Worm (Caenorhabditis elegans) whole organism, L1 larva: ENCODE measurements around the gene smap-1.

ENCODE experiments used
- C16A3.4 ChIP-seq: fragments of 150-350 bp; optimal IDR thresholded peaks from 2 replicates; lab custom pipeline; 2014; ENCODE audit warnings: missing biosample characterization, missing genetic modification characterization
- C34B4.2 ChIP-seq: sonication (generic microtip); optimal IDR thresholded peaks from 2 replicates; lab custom pipeline; 2017; ENCODE audit warnings: mild to moderate bottlenecking, missing genetic modification characterization, missing compliant biosample characterization
- aha-1 ChIP-seq: fragments of 150-350 bp; optimal IDR thresholded peaks from 2 replicates; lab custom pipeline; 2014; ENCODE audit warnings: missing biosample characterization, missing genetic modification characterization
- ama-1 ChIP-seq: fragments of 150-350 bp; optimal IDR thresholded peaks from 2 replicates; lab custom pipeline; 2014
- blmp-1 ChIP-seq: fragments of 150-350 bp; optimal IDR thresholded peaks from 2 replicates; lab custom pipeline; 2014; ENCODE audit warnings: missing biosample characterization, missing genetic modification characterization
- ceh-63 ChIP-seq: fragments of 200-800 bp; sonication (Bioruptor generic); optimal IDR thresholded peaks from 2 replicates; lab custom pipeline; 2018; ENCODE audit warnings: mild to moderate bottlenecking, missing genetic modification characterization, missing compliant biosample characterization
- ceh-82 ChIP-seq, 3 experiments: fragments of 150-350 bp in 1 of 3; sonication (generic microtip) in 2 of 3; optimal IDR thresholded peaks; 2 replicates each; lab custom pipeline; 2014 to 2017; ENCODE audit warnings: missing biosample characterization in 3 of 3, missing genetic modification characterization in 3 of 3
- efl-1 ChIP-seq, 4 experiments: fragments of 150-350 bp; optimal IDR thresholded peaks in 3 of 4; peaks in 1 of 4; 1 replicate in 1 of 4; 2 replicates in 3 of 4; lab custom pipeline; 2014; ENCODE audit warnings: missing biosample characterization in 2 of 4, missing genetic modification characterization in 2 of 4, missing genetic modification reagents in 2 of 4
- elt-2 ChIP-seq: sonication (generic microtip); optimal IDR thresholded peaks from 2 replicates; lab custom pipeline; 2016; ENCODE audit warnings: missing genetic modification characterization, mild to moderate bottlenecking, inconsistent platforms, missing compliant biosample characterization, missing genetic modification reagents
- elt-3 ChIP-seq, 6 experiments: fragments of 150-350 bp in 1 of 6; sonication (generic microtip); optimal IDR thresholded peaks; 2 replicates each; lab custom pipeline; 2017 to 2018; ENCODE audit warnings: missing biosample characterization in 6 of 6, missing genetic modification characterization in 6 of 6, inconsistent platforms in 1 of 6
- ets-5 ChIP-seq: fragments of 200-800 bp; sonication (Bioruptor generic); IDR thresholded peaks from 2 replicates; pipeline ENCODE4 v1.3.6; 2022; ENCODE audit warnings: missing genetic modification characterization, missing compliant biosample characterization
- fkh-8 ChIP-seq: sonication (generic microtip); optimal IDR thresholded peaks from 2 replicates; lab custom pipeline; 2016; ENCODE audit warnings: mild to moderate bottlenecking, missing genetic modification characterization, missing compliant biosample characterization
- grh-1 ChIP-seq: fragments of 200-800 bp; sonication (Bioruptor generic); IDR thresholded peaks from 2 replicates; pipeline ENCODE4 v1.3.6; 2022; ENCODE audit warnings: missing genetic modification reagents, missing genetic modification characterization, missing compliant biosample characterization
- hlh-4 ChIP-seq: sonication (generic microtip); optimal IDR thresholded peaks from 2 replicates; lab custom pipeline; 2016; ENCODE audit warnings: mild to moderate bottlenecking, missing genetic modification characterization, missing compliant biosample characterization
- irx-1 ChIP-seq: sonication (generic microtip); optimal IDR thresholded peaks from 2 replicates; lab custom pipeline; 2016; ENCODE audit warnings: missing genetic modification characterization, missing compliant biosample characterization
- isw-1 ChIP-seq: fragments of 200-800 bp; sonication (Bioruptor generic); IDR thresholded peaks from 2 replicates; pipeline ENCODE4 v1.3.6; 2022; ENCODE audit warnings: missing genetic modification characterization, missing compliant biosample characterization
- jun-1 ChIP-seq: fragments of 150-350 bp; optimal IDR thresholded peaks from 2 replicates; lab custom pipeline; 2014; ENCODE audit warnings: missing biosample characterization, missing genetic modification reagents, missing genetic modification characterization
- lin-35 ChIP-seq, 2 experiments: fragments of 150-350 bp; optimal IDR thresholded peaks; 2 replicates each; lab custom pipeline; 2014; ENCODE audit warnings: missing biosample characterization in 2 of 2, missing genetic modification characterization in 2 of 2, missing genetic modification reagents in 2 of 2
- mab-9 ChIP-seq: fragments of 200-800 bp; sonication (Bioruptor generic); IDR thresholded peaks from 2 replicates; pipeline ENCODE4 v1.3.6; 2022; ENCODE audit warnings: missing genetic modification reagents, missing genetic modification characterization, missing compliant biosample characterization
- nhr-12 ChIP-seq: sonication (generic microtip); optimal IDR thresholded peaks from 2 replicates; lab custom pipeline; 2017; ENCODE audit warnings: missing biosample characterization, missing genetic modification characterization
- nhr-20 ChIP-seq: sonication (generic microtip); optimal IDR thresholded peaks from 2 replicates; lab custom pipeline; 2016; ENCODE audit warnings: mild to moderate bottlenecking, missing genetic modification characterization, missing compliant biosample characterization
- nhr-237 ChIP-seq: fragments of 150-350 bp; optimal IDR thresholded peaks from 2 replicates; lab custom pipeline; 2014; ENCODE audit warnings: missing biosample characterization, missing genetic modification characterization
- nhr-47 ChIP-seq: sonication (generic microtip); optimal IDR thresholded peaks from 2 replicates; lab custom pipeline; 2016; ENCODE audit warnings: mild to moderate bottlenecking, missing genetic modification characterization, moderate library complexity, missing compliant biosample characterization
- nhr-77 ChIP-seq: fragments of 150-350 bp; optimal IDR thresholded peaks from 2 replicates; lab custom pipeline; 2014; ENCODE audit warnings: missing biosample characterization, missing genetic modification characterization
- nhr-85 ChIP-seq: sonication (generic microtip); peaks from one replicate; lab custom pipeline; 2016; ENCODE audit warnings: missing genetic modification characterization, inconsistent platforms, missing compliant biosample characterization
- nhr-90 ChIP-seq: sonication (generic microtip); optimal IDR thresholded peaks from 2 replicates; lab custom pipeline; 2016; ENCODE audit warnings: mild to moderate bottlenecking, missing genetic modification characterization, missing compliant biosample characterization; ENCODE audit not compliant: poor library complexity
- pag-3 ChIP-seq: sonication (generic microtip); optimal IDR thresholded peaks from 2 replicates; lab custom pipeline; 2017; ENCODE audit warnings: missing genetic modification characterization, mild to moderate bottlenecking, missing compliant biosample characterization, antibody characterized with exemption, borderline replicate concordance; ENCODE audit not compliant: insufficient read depth
- pax-3 ChIP-seq: fragments of 200-800 bp; sonication (Bioruptor generic); optimal IDR thresholded peaks from 2 replicates; lab custom pipeline; 2018; ENCODE audit warnings: mild to moderate bottlenecking, missing genetic modification characterization, moderate library complexity, missing compliant biosample characterization
- rnt-1 ChIP-seq: sonication (generic microtip); optimal IDR thresholded peaks from 2 replicates; lab custom pipeline; 2016; ENCODE audit warnings: mild to moderate bottlenecking, missing genetic modification characterization, moderate library complexity, missing compliant biosample characterization
- sup-37 ChIP-seq: fragments of 200-800 bp; sonication (Bioruptor generic); optimal IDR thresholded peaks from 2 replicates; lab custom pipeline; 2018; ENCODE audit warnings: mild to moderate bottlenecking, missing genetic modification characterization, missing compliant biosample characterization
- unc-30 ChIP-seq: sonication (generic microtip); optimal IDR thresholded peaks from 2 replicates; lab custom pipeline; 2017; ENCODE audit warnings: missing biosample characterization, missing genetic modification characterization
- unc-86 ChIP-seq: sonication (generic microtip); optimal IDR thresholded peaks from 2 replicates; lab custom pipeline; 2016; ENCODE audit warnings: missing genetic modification characterization, missing compliant biosample characterization
- zip-4 ChIP-seq: fragments of 200-800 bp; sonication (Bioruptor generic); optimal IDR thresholded peaks from 2 replicates; lab custom pipeline; 2018; ENCODE audit warnings: mild to moderate bottlenecking, missing genetic modification characterization, moderate library complexity, missing compliant biosample characterization

The smap-1 gene

ce11 chrIII:10739455-10739854 is at the start of gene smap-1:
Gene smap-1, minus strand, starts transcription at chrIII:10739792.
- no peak for TF ChIP-seq aha-1
- no peak for TF ChIP-seq zip-4 (GFP tag; lab: Kevin White, UChicago)
- no peak for TF ChIP-seq sup-37 (GFP tag; lab: Kevin White, UChicago)
- TF ChIP-seq irx-1 (tag; lab: Kevin White, UChicago), result no peak
- TF ChIP-seq nhr-12 (tag; lab: Kevin White, UChicago), result no peak
- TF ChIP-seq efl-1 (optimal IDR thresholded peaks at IDR 0.05; lab: Kevin White, UChicago), result no peak
- TF ChIP-seq efl-1 (GFP tag; optimal IDR thresholded peaks at IDR 0.05 in 1 of 2; lab: Kevin White, UChicago), result peak in 1 of 2 experiments; percentile 89
- no peak for TF ChIP-seq ceh-82 (tag; optimal IDR thresholded peaks at IDR 0.05; lab: Kevin White, UChicago)
- TF ChIP-seq pax-3 (tag; lab: Kevin White, UChicago), result no peak

ce11 chrIII:10783052-10783451 is 43.5 kb upstream of the smap-1 start:
- TF ChIP-seq nhr-237, result no peak
- TF ChIP-seq elt-2 (tag; lab: Kevin White, UChicago), result no peak
- no peak for TF ChIP-seq ets-5 (GFP tag; lab: Robert Waterston, UW)
- TF ChIP-seq aha-1, result no peak
- TF ChIP-seq mab-9 (GFP tag; lab: Robert Waterston, UW), result no peak
- no peak for TF ChIP-seq lin-35 (GFP tag; optimal IDR thresholded peaks at IDR 0.05; lab: Kevin White, UChicago)
- no peak for TF ChIP-seq C16A3.4 (tag; lab: Kevin White, UChicago)
- TF ChIP-seq unc-30 (tag; lab: Kevin White, UChicago), result no peak
- no peak for TF ChIP-seq C34B4.2 (tag; lab: Kevin White, UChicago)
- TF ChIP-seq isw-1 (GFP tag; lab: Robert Waterston, UW), result no peak
- TF ChIP-seq, all 84 proteins: peak for 0

- TF ChIP-seq nhr-90 (no peak), grh-1 (GFP tag; lab: Robert Waterston, UW) (no peak), jun-1 (no peak), nhr-77 (no peak), rnt-1 (tag; lab: Kevin White, UChicago) (no peak), elt-3 (tag; optimal IDR thresholded peaks at IDR 0.05; lab: Kevin White, UChicago) (no peak), ceh-63 (GFP tag; lab: Kevin White, UChicago) (no peak), nhr-85 (tag; lab: Kevin White, UChicago) (peak; percentile 47), ets-5 (GFP tag; lab: Robert Waterston, UW) (no peak), efl-1 (optimal IDR thresholded peaks at IDR 0.05; lab: Kevin White, UChicago) (no peak), efl-1 (GFP tag; optimal IDR thresholded peaks at IDR 0.05 in 1 of 2; lab: Kevin White, UChicago) (peak in 1 of 2 experiments; percentile 69), blmp-1 (tag; lab: Kevin White, UChicago) (no peak)
These were observed 42.0 kb upstream of the smap-1 start, which contains the start of gene ptr-19 for ce11 chrIII:10781553-10781952. Gene ptr-19, plus strand, starts transcription at chrIII:10781853.

DNA sequence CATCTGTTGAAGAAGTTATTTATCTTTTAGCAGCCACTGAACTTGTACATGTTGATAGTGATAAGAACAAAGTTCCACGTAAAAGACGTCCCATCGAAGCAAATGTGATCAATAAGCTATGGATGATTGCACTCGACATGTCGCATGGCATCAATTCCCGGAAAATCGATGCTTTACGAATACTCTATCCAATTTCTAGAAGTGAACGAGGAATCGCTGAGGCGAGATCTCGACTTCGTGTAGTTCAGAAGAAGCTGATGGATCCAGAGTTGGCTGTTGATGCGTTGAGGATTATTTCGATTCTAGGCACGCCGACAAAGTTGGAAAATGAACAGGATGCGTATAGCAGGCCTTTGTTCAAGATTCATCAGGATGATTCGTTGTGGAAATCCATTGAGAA is 30.1 kb upstream of the smap-1 start:
- no peak for TF ChIP-seq fkh-8
- no peak for TF ChIP-seq pag-3 (tag; lab: Kevin White, UChicago)
- TF ChIP-seq efl-1 (optimal IDR thresholded peaks at IDR 0.05; lab: Kevin White, UChicago), result no peak
- TF ChIP-seq efl-1 (GFP tag; optimal IDR thresholded peaks at IDR 0.05 in 1 of 2; lab: Kevin White, UChicago), result peak in 1 of 2 experiments; percentile 73
- TF ChIP-seq nhr-20 (tag; lab: Kevin White, UChicago), result no peak

DNA sequence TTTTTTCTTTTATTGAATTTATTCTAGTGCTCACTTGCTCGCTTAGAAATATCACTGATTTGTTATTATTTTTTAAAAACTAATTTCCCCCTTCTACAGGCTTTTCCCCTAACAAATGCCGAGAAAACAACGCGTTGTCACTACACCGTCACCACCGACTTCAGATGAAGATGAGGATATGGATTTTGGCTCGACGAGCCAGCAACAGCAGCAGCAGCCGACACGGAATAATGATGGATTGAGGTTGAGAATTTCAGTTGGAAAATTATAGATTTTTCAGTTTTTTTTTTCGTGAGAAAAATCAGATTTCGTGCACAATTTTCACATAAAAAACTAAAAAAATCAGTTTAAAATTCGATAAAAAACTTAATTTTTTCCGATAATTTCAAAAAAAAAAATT is 23.4 kb upstream of the smap-1 start, which contains the start of gene dpy-28:
TSS of gene dpy-28 (plus strand) at position 100 of the 400 bp plus-strand sequence.
- TF ChIP-seq unc-86 (tag; lab: Kevin White, UChicago) (no peak), efl-1 (optimal IDR thresholded peaks at IDR 0.05; lab: Kevin White, UChicago) (no peak), efl-1 (GFP tag; optimal IDR thresholded peaks at IDR 0.05 in 1 of 2; lab: Kevin White, UChicago) (peak in 1 of 2 experiments; percentile 82), nhr-47 (tag; lab: Kevin White, UChicago) (peak; percentile 27), C16A3.4 (tag; lab: Kevin White, UChicago) (no peak), hlh-4 (tag; lab: Kevin White, UChicago) (no peak), ama-1 (lab: Kevin White, UChicago) (peak; percentile 31)
- TF ChIP-seq, all 84 proteins: peak for 3
